Worm (Caenorhabditis elegans) whole organism, late embryonic: ENCODE results near the gene C08D8.7.
"Not testable (repeated sequence)": the region's sequence is repeated elsewhere in the genome, so short reads cannot be mapped to it uniquely, and the experiment has no call there.

Experiments
- C08G9.2 ChIP-seq: sonication (generic microtip); optimal IDR thresholded peaks from 2 replicates; lab custom pipeline; 2016; ENCODE audit warnings: mild to moderate bottlenecking, missing genetic modification characterization, moderate library complexity, missing compliant biosample characterization
- C38D4.7 ChIP-seq: fragments of 200-800 bp; sonication (Bioruptor generic); optimal IDR thresholded peaks from 2 replicates; lab custom pipeline; 2018; ENCODE audit warnings: mild to moderate bottlenecking, missing genetic modification characterization, moderate library complexity, missing compliant biosample characterization
- F13H6.1 ChIP-seq: sonication (generic microtip); optimal IDR thresholded peaks from 2 replicates; lab custom pipeline; 2016; ENCODE audit warnings: missing genetic modification characterization, missing compliant biosample characterization
- K02D7.2 ChIP-seq: sonication (generic microtip); optimal IDR thresholded peaks from 2 replicates; lab custom pipeline; 2017; ENCODE audit warnings: mild to moderate bottlenecking, missing genetic modification characterization, missing compliant biosample characterization
- T23F11.4 ChIP-seq: fragments of 200-800 bp; sonication (Bioruptor generic); optimal IDR thresholded peaks from 2 replicates; lab custom pipeline; 2018; ENCODE audit warnings: mild to moderate bottlenecking, missing genetic modification characterization, missing compliant biosample characterization
- ama-1 ChIP-seq: fragments of 150-350 bp; optimal IDR thresholded peaks from 2 replicates; lab custom pipeline; 2014
- ceh-14 ChIP-seq: sonication (generic microtip); optimal IDR thresholded peaks from 2 replicates; lab custom pipeline; 2016; ENCODE audit warnings: missing genotype, missing genetic modification characterization, missing compliant biosample characterization
- ceh-2 ChIP-seq: sonication (generic microtip); optimal IDR thresholded peaks from 2 replicates; lab custom pipeline; 2016; ENCODE audit warnings: missing genotype, missing genetic modification characterization, missing compliant biosample characterization
- ceh-24 ChIP-seq: sonication (generic microtip); optimal IDR thresholded peaks from 2 replicates; lab custom pipeline; 2016; ENCODE audit warnings: mild to moderate bottlenecking, missing genetic modification characterization, missing compliant biosample characterization
- ceh-34 ChIP-seq: sonication (generic microtip); optimal IDR thresholded peaks from 2 replicates; lab custom pipeline; 2016; ENCODE audit warnings: mild to moderate bottlenecking, missing genetic modification characterization, missing compliant biosample characterization
- ceh-45 ChIP-seq: fragments of 200-800 bp; sonication (Bioruptor generic); IDR thresholded peaks from 2 replicates; pipeline ENCODE4 v1.3.6; 2022; ENCODE audit warnings: missing genetic modification reagents, missing genetic modification characterization, missing compliant biosample characterization
- ceh-48 ChIP-seq: sonication (generic microtip); optimal IDR thresholded peaks from 2 replicates; lab custom pipeline; 2016; ENCODE audit warnings: missing genetic modification characterization, inconsistent platforms, missing compliant biosample characterization
- ceh-9 ChIP-seq: sonication (generic microtip); optimal IDR thresholded peaks from 2 replicates; lab custom pipeline; 2016; ENCODE audit warnings: mild to moderate bottlenecking, missing genetic modification characterization, inconsistent platforms, missing compliant biosample characterization
- dve-1 ChIP-seq: sonication (generic microtip); optimal IDR thresholded peaks from 2 replicates; lab custom pipeline; 2017; ENCODE audit warnings: antibody characterized with exemption, mild to moderate bottlenecking, missing genetic modification characterization, missing compliant biosample characterization
- ets-4 ChIP-seq: sonication (generic microtip); optimal IDR thresholded peaks from 2 replicates; lab custom pipeline; 2016; ENCODE audit warnings: missing genetic modification characterization, missing compliant biosample characterization
- fax-1 ChIP-seq: sonication (generic microtip); optimal IDR thresholded peaks from 2 replicates; lab custom pipeline; 2016; ENCODE audit warnings: missing genotype, missing genetic modification characterization, missing compliant biosample characterization
- fkh-10 ChIP-seq: fragments of 150-350 bp; optimal IDR thresholded peaks from 2 replicates; lab custom pipeline; 2014; ENCODE audit warnings: missing biosample characterization, missing genetic modification reagents, missing genetic modification characterization
- fkh-6 ChIP-seq: sonication (generic microtip); optimal IDR thresholded peaks from 2 replicates; lab custom pipeline; 2016; ENCODE audit warnings: missing genetic modification characterization, missing compliant biosample characterization
- gmeb-2 ChIP-seq: sonication (generic microtip); optimal IDR thresholded peaks from 2 replicates; lab custom pipeline; 2016; ENCODE audit warnings: missing genetic modification characterization, inconsistent platforms, missing compliant biosample characterization
- hlh-13 ChIP-seq: fragments of 200-800 bp; sonication (Bioruptor generic); optimal IDR thresholded peaks from 2 replicates; lab custom pipeline; 2018; ENCODE audit warnings: mild to moderate bottlenecking, missing genetic modification characterization, missing compliant biosample characterization
- hlh-6 ChIP-seq: sonication (generic microtip); optimal IDR thresholded peaks from 2 replicates; lab custom pipeline; 2016; ENCODE audit warnings: missing genotype, missing genetic modification characterization, missing compliant biosample characterization
- lin-11 ChIP-seq: fragments of 200-800 bp; sonication (Bioruptor generic); optimal IDR thresholded peaks from 2 replicates; lab custom pipeline; 2018; ENCODE audit warnings: mild to moderate bottlenecking, missing genetic modification characterization, missing compliant biosample characterization
- mec-3 ChIP-seq: sonication (generic microtip); optimal IDR thresholded peaks from 2 replicates; lab custom pipeline; 2016; ENCODE audit warnings: borderline replicate concordance, missing genetic modification characterization, missing compliant biosample characterization
- nfya-1 ChIP-seq: sonication (generic microtip); optimal IDR thresholded peaks from 2 replicates; lab custom pipeline; 2017; ENCODE audit warnings: missing genetic modification characterization, mild to moderate bottlenecking, missing compliant biosample characterization, antibody characterized with exemption, moderate library complexity
- pag-3 ChIP-seq: sonication (generic microtip); optimal IDR thresholded peaks from 2 replicates; lab custom pipeline; 2016; ENCODE audit warnings: missing compliant biosample characterization, missing genetic modification characterization, borderline replicate concordance
- pha-4 ChIP-seq: fragments of 150-350 bp; optimal IDR thresholded peaks from 2 replicates; lab custom pipeline; 2018; ENCODE audit warnings: missing biosample characterization, missing genetic modification reagents, missing genetic modification characterization
- pqm-1 ChIP-seq: sonication (generic microtip); optimal IDR thresholded peaks from 2 replicates; lab custom pipeline; 2016; ENCODE audit warnings: missing genetic modification characterization, missing compliant biosample characterization
- ref-2 ChIP-seq: sonication (generic microtip); optimal IDR thresholded peaks from 2 replicates; lab custom pipeline; 2016; ENCODE audit warnings: missing genetic modification characterization, missing compliant biosample characterization
- sdc-2 ChIP-seq: sonication (generic microtip); optimal IDR thresholded peaks from 2 replicates; lab custom pipeline; 2016; ENCODE audit warnings: missing genotype, missing genetic modification characterization, missing compliant biosample characterization
- sox-2 ChIP-seq: fragments of 200-800 bp; sonication (Bioruptor generic); IDR thresholded peaks from 2 replicates; pipeline ENCODE4 v1.3.6; 2022; ENCODE audit warnings: missing genetic modification reagents, missing genetic modification characterization, missing compliant biosample characterization
- sox-4 ChIP-seq: sonication (generic microtip); optimal IDR thresholded peaks from 2 replicates; lab custom pipeline; 2017; ENCODE audit warnings: mild to moderate bottlenecking, missing genetic modification characterization, inconsistent platforms, missing compliant biosample characterization
- syd-9 ChIP-seq: sonication (generic microtip); optimal IDR thresholded peaks from 2 replicates; lab custom pipeline; 2016; ENCODE audit warnings: mild to moderate bottlenecking, missing genetic modification characterization, moderate library complexity, missing compliant biosample characterization
- ttx-3 ChIP-seq: sonication (generic microtip); optimal IDR thresholded peaks from 2 replicates; lab custom pipeline; 2016; ENCODE audit warnings: missing genetic modification reagents, missing genetic modification characterization, missing compliant biosample characterization
- unc-55 ChIP-seq: sonication (generic microtip); optimal IDR thresholded peaks from 2 replicates; lab custom pipeline; 2017; ENCODE audit warnings: missing biosample characterization, missing genetic modification reagents, missing genetic modification characterization

The C08D8.7 gene

ce11 chrV:8340924-8341323, at the start of gene C08D8.7:
C08D8.7 (plus strand) TSS chrV:8341224.
- TF ChIP-seq hlh-13 (GFP tag; lab: Kevin White, UChicago); dve-1 (tag; lab: Kevin White, UChicago); sdc-2 (tag; lab: Kevin White, UChicago): not testable (repeated sequence)

ce11 chrV:8291764-8292163, 49.3 kb upstream of the C08D8.7 start, which contains the start of gene srg-33:
srg-33 (plus strand) TSS chrV:8292064.
- TF ChIP-seq gmeb-2, result no peak
- no peak for TF ChIP-seq ttx-3 (tag; lab: Kevin White, UChicago)
- no peak for TF ChIP-seq syd-9 (tag; lab: Kevin White, UChicago)
- TF ChIP-seq ceh-14, result no peak
- no peak for TF ChIP-seq sox-2
- no peak for TF ChIP-seq nfya-1 (tag; lab: Kevin White, UChicago)
- no peak for TF ChIP-seq hlh-6 (tag; lab: Kevin White, UChicago)
- no peak for TF ChIP-seq ceh-45 (GFP tag; lab: Robert Waterston, UW)
- no peak for TF ChIP-seq fkh-10 (GFP tag; lab: Kevin White, UChicago)
- no peak for TF ChIP-seq ceh-9 (tag; lab: Kevin White, UChicago)
- TF ChIP-seq ets-4 (tag; lab: Kevin White, UChicago), result no peak
- TF ChIP-seq ceh-24 (tag; lab: Kevin White, UChicago), result no peak
- TF ChIP-seq, all 69 proteins: peak for 0

ce11 chrV:8295866-8296265, 45.2 kb upstream of the C08D8.7 start, which contains the start of gene smex-1:
smex-1 (minus strand) TSS chrV:8295966.
- TF ChIP-seq F13H6.1 (tag; lab: Kevin White, UChicago) (no peak), syd-9 (tag; lab: Kevin White, UChicago) (no peak), fkh-10 (GFP tag; lab: Kevin White, UChicago) (no peak)

DNA sequence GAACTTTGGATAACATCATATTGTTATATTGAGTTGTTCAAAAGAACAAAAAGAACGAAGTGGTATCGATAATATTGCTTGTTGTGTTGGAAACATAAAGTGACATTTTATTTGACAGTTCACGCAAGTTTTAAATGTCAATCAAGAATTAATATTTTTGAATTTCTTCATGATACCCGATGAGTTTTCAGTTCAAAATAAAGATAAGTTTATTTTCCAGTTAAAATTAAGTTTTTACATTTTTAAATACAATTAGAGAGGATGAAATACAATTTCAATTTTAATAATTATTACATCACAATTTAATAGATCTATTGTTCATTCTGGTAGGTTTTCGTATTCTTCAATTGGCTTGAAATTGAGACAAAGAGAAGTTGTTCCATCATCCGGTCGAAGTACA, 43.5 kb upstream of the C08D8.7 start, which contains the start of gene W02D7.4:
TSS of gene W02D7.4 (minus strand) at position 101 of the 400 bp plus-strand sequence.
- no peak for TF ChIP-seq ref-2
- no peak for TF ChIP-seq ceh-48 (tag; lab: Kevin White, UChicago)
- no peak for TF ChIP-seq unc-55
- no peak for TF ChIP-seq ama-1 (lab: Kevin White, UChicago)
- TF ChIP-seq sox-4, result no peak
- no peak for TF ChIP-seq pag-3 (tag; lab: Kevin White, UChicago)
- no peak for TF ChIP-seq mec-3 (tag; lab: Kevin White, UChicago)
- TF ChIP-seq ceh-34 (tag; lab: Kevin White, UChicago), result no peak
- TF ChIP-seq fax-1, result no peak

DNA sequence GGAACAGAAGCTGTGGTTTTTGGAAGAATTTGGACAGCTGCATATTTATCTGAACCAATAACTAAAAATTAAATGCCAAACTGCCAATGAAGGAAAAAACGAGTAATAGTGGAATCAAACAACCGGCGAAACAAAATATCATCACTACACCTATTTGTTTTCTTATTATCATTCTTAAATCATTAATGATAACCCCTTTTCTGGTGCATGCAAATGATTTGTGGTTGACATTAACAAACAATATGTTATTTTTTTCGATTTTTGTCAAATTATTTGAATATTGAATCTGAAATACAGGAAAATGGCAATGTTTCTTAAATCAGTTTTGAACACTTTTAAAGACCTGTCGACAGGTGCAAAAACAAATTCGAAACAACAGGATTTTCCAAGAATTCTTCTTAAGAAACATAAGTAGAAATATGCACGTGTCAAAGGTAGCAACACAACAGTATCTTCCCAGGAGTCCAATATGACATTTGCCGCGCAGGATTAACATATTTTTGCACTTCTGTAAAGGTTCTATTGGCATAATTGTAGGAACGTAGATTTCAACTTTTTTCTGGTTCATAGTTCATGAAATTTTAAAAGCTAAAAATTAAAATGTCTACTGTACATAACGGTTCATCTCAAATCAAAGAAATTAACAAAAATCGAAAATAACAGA, 41.7 kb upstream of the C08D8.7 start, which contains the start of gene W02D7.5:
TSS of gene W02D7.5 (minus strand) at position 51 of the 664 bp plus-strand sequence.
- no peak for TF ChIP-seq sox-4
- no peak for TF ChIP-seq C38D4.7 (GFP tag; lab: Kevin White, UChicago)
- no peak for TF ChIP-seq T23F11.4 (GFP tag; lab: Kevin White, UChicago)
- TF ChIP-seq ama-1 (lab: Kevin White, UChicago), result no peak
- TF ChIP-seq ceh-2 (tag; lab: Kevin White, UChicago), result no peak
- TF ChIP-seq lin-11, result no peak
- no peak for TF ChIP-seq fkh-10 (GFP tag; lab: Kevin White, UChicago)
- TF ChIP-seq pha-4 (tag; lab: Kevin White, UChicago), result no peak
- TF ChIP-seq C08G9.2 (tag; lab: Kevin White, UChicago), result no peak
- no peak for TF ChIP-seq syd-9 (tag; lab: Kevin White, UChicago)
- TF ChIP-seq pqm-1 (tag; lab: Kevin White, UChicago), result no peak
- no peak for TF ChIP-seq K02D7.2 (tag; lab: Kevin White, UChicago)
- TF ChIP-seq fkh-6 (tag; lab: Kevin White, UChicago), result no peak
